Fruit fly (Drosophila melanogaster): ENCODE data around the gene CG17147.

DNA sequence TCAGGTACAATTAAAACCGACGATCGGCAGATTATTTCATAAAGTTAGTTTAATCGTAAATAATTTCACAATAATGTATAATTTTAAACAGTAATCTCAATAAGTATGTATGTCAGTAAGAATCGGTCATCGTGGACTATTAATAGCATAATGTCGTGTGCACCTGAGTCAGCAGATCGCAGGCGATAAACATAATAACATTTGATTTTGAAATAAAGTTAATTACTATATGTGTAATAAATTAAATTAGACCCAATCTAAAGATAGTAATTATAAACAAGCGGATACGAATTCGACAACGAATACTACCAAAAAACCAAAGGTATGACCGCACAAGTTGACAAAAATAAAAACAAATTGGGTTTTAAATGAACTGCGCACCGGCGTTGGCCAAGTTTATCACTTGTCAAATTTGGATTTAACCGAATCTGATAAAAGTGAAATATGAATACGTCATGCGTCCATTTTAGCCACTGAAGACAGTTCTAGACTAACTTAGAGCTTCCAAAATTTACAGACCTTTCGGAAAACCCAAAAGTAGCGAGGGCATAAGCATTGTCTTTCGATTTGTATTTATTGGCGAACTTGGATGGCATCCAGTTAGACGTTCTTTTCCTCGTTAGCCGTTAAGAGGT is 16.7 kb upstream of the CG17147 start, which contains the start of gene CG6996:
- TF ChIP-seq toe (GFP tag; optimal IDR thresholded peaks at IDR 0.05): no peak
- TF ChIP-seq cic (GFP tag; optimal IDR thresholded peaks at IDR 0.05): no peak
- no peak for TF ChIP-seq Hr96 (GFP tag; optimal IDR thresholded peaks at IDR 0.05)
- peak; percentile 57 for TF ChIP-seq kay (GFP tag; ENCODE audit: borderline replicate concordance)
- no peak for TF ChIP-seq cnc (optimal IDR thresholded peaks at IDR 0.05)
- TF ChIP-seq pad (GFP tag; optimal IDR thresholded peaks at IDR 0.05): no peak
- TF ChIP-seq CG11617 (GFP tag; optimal IDR thresholded peaks at IDR 0.05): no peak
- TF ChIP-seq CG5204 (GFP tag; optimal IDR thresholded peaks at IDR 0.05): no peak
- no peak for TF ChIP-seq Clk (GFP tag; optimal IDR thresholded peaks at IDR 0.05)
- no peak for TF ChIP-seq CG1620 (GFP tag; optimal IDR thresholded peaks at IDR 0.05)
- TF ChIP-seq Crg-1 (GFP tag; optimal IDR thresholded peaks at IDR 0.05): no peak
- TF ChIP-seq CG12768 (GFP tag; optimal IDR thresholded peaks at IDR 0.05): no peak
- no peak for TF ChIP-seq CG14711 (tag; optimal IDR thresholded peaks at IDR 0.05)

All from whole organism, adult.